Worm (Caenorhabditis elegans): ENCODE measurements around the gene sfxn-1.2.
A peak's percentile ranks its signal among the peaks of the same experiment; 100 is the strongest.

Gene sfxn-1.2

DNA sequence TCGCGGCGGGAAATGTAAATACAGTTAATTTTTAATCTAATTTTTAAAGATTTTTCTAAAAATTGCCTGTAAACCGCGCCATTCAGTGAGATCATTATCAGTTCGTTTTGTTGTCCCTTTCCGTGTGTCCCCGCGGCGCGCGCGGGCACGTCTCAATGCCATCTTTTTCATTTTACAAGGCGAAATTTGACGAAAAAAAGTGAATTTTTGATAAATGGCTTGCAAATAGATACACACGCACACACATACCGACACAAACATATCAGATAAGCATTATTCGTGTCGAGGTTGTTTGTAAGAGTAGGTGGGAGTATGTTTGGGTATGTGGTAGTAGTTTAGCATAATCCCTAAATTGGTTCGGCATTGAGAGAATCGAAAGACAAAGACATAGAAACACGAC, 20.0 kb downstream of the sfxn-1.2 start:
- TF ChIP-seq him-1 (tag; optimal IDR thresholded peaks at IDR 0.05): no peak
- TF ChIP-seq W03F9.2 (tag; optimal IDR thresholded peaks at IDR 0.05): no peak
- TF ChIP-seq dao-5 (tag; optimal IDR thresholded peaks at IDR 0.05): no peak

DNA sequence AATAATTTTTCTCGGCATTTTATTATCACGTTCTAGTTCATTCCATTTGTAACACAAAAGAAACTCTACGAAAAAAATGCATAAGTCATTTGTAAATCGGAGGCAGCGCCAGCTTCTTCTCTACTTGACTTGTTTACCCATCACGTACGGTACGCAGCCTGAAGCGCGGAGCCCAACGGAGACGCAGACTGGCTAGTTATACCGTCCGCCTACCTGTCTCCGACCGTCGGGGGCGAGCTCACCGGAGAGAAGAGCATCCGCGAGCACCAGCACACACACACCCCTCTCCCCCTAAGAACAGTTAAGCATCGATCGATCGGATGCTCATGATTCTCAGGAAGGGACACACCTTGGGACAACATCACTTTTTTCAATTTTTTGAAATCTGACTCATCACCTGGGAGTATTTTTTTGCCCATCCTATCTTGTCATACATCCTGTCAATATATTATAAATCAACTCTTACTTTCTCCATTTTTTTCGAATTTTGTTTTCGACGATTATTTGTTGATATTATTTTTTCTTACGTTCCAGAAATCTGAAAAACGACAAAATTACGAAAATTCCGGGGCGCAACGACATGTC, 36.0 kb downstream of the sfxn-1.2 start, which contains the start of gene plpr-1:
plpr-1 (plus strand) TSS at position 535 of the 585 bp plus-strand sequence.
- TF ChIP-seq dao-5 (tag; optimal IDR thresholded peaks at IDR 0.05) (no peak), W03F9.2 (tag; optimal IDR thresholded peaks at IDR 0.05) (no peak), him-1 (tag; optimal IDR thresholded peaks at IDR 0.05) (no peak)

DNA sequence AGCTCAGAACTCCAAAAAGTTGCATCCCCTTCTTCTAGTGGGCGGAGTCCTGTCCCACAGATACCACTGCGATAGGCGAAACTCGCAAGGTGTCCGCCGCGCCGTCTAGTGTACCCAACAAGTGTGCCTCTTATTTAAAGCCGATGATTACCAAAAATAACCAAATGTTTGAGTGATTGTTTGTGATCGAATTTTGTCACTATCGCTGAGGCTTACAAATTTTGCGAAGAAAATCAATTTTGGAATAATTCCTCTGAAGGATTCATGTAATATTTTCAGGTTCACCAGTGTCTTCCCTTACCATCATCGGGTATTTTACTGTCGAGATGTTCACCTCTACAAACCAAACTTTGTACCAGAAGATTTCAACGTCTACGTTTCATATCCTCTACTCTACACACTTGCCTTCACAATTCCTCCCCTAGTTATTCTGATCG, 38.2 kb downstream of the sfxn-1.2 start:
- no peak for TF ChIP-seq dao-5 (tag; optimal IDR thresholded peaks at IDR 0.05)
- peak; percentile 60 for TF ChIP-seq W03F9.2 (tag; optimal IDR thresholded peaks at IDR 0.05)
- TF ChIP-seq him-1 (tag; optimal IDR thresholded peaks at IDR 0.05): peak; percentile 28

DNA sequence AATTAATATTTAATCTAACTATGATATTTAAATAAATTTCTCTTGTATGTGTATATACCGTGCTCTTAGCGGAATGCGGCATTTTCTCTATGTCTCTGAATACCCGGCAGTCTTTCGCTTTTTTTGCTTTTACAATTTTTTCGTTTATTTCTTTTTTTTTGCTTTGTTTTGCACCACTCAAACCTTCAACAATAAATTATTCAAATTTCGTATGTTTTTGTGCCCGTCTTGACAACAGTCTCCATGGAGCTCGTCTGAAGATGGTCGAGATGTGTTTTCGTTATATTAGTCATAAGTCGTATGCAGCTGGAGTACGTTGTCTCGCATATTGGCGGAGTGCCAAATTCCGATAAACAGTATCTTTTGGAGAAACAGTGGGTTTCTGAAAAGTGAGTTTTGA, 40.6 kb downstream of the sfxn-1.2 start, which contains the start of gene T06D8.2:
T06D8.2 (plus strand) TSS at position 301 of the 400 bp plus-strand sequence.
- TF ChIP-seq W03F9.2 (tag; optimal IDR thresholded peaks at IDR 0.05): no peak
- no peak for TF ChIP-seq him-1 (tag; optimal IDR thresholded peaks at IDR 0.05)
- no peak for TF ChIP-seq dao-5 (tag; optimal IDR thresholded peaks at IDR 0.05)

DNA sequence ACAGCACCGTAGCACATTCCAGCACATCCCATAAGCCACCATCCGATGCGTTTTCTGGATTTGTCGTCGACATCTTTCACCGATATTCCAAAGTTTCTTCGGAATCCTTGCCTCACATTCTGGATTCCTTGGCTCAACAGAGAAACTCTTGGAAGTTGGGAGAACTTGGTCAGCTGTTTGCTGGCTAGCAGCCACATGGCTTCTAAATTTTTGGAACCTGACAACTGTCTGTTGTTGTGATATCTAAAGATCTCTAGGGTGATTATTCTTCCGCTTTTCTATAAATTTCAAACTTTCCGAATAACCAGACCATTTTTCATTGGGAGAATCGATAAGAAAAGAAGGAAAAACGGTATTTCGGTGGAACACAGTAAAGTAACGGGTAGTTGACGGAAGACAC, 48.9 kb downstream of the sfxn-1.2 start, which contains the start of gene cox-15:
cox-15 (minus strand) TSS at position 202 of the 400 bp plus-strand sequence.
- TF ChIP-seq him-1 (tag; optimal IDR thresholded peaks at IDR 0.05) (no peak), W03F9.2 (tag; optimal IDR thresholded peaks at IDR 0.05) (no peak), dao-5 (tag; optimal IDR thresholded peaks at IDR 0.05) (no peak)

DNA sequence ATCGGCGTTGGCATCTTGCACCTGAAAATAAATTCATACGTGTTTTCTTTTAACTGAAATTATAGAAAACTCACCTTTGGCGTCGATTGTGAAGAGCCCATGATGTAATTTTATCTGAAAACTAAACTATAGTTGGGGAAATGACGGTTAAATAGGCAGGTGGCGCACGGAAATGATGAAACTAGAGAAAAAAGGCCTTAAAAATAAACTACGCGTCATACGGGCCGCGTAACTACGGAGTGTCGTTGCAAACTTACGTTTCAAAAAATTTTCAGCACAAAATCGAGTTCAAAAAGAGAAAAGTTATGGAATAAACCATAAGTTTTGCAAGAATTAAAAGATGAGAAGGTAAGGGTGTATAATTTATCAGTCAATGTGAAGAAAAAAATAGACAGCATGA, 50.4 kb downstream of the sfxn-1.2 start, which contains the start of gene cchl-1:
cchl-1 (minus strand) TSS at position 114 of the 400 bp plus-strand sequence.
- no peak for TF ChIP-seq him-1 (tag; optimal IDR thresholded peaks at IDR 0.05)
- no peak for TF ChIP-seq dao-5 (tag; optimal IDR thresholded peaks at IDR 0.05)
- TF ChIP-seq W03F9.2 (tag; optimal IDR thresholded peaks at IDR 0.05): no peak

DNA sequence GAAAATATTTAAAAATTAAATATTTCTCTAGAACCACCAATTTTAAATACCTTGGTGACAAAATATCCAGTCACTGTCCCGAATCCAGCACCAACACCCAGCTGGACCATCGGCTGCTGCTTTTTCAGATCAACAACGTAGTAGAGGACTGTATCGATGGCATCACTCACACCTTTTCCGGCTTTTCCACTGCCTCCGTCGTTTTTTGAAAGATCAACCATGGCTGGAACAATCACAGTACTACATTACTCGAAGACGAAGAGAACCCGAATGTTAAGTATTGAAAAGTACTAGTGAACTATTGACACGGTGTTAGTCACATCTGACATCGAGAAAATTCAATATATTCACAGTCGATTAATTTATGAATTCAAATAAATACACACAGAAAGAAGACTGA, 51.3 kb downstream of the sfxn-1.2 start, which contains the start of gene fndc-1:
fndc-1 (minus strand) TSS at position 227 of the 400 bp plus-strand sequence.
- no peak for TF ChIP-seq W03F9.2 (tag; optimal IDR thresholded peaks at IDR 0.05)
- TF ChIP-seq him-1 (tag; optimal IDR thresholded peaks at IDR 0.05): no peak
- no peak for TF ChIP-seq dao-5 (tag; optimal IDR thresholded peaks at IDR 0.05)

All from whole organism, L4/young adult.